Fruit fly (Drosophila melanogaster) whole organism, embryonic: ENCODE data around the gene mAChR-B.

Source experiments
- Abd-B ChIP-seq: fragments of 200-800 bp; sonication (Bioruptor generic); optimal IDR thresholded peaks from 2 replicates; lab custom pipeline; 2018; ENCODE audit warnings: missing biosample characterization, mild to moderate bottlenecking, missing genetic modification characterization, moderate library complexity
- Bdp1 ChIP-seq: fragments of 200-800 bp; sonication (Bioruptor generic); optimal IDR thresholded peaks from 3 replicates; lab custom pipeline; 2016; ENCODE audit warnings: missing biosample characterization, missing genetic modification characterization
- Bgb ChIP-seq: fragments of 200-800 bp; sonication (Bioruptor generic); IDR thresholded peaks from 2 replicates; pipeline ENCODE4 v1.3.6; 2022; ENCODE audit warnings: missing biosample characterization, missing genetic modification characterization; ENCODE audit not compliant: partially characterized antibody
- CG11085 ChIP-seq: fragments of 200-800 bp; sonication (Bioruptor generic); IDR thresholded peaks from 2 replicates; pipeline ENCODE4 v1.3.6; 2022; ENCODE audit warnings: missing biosample characterization, missing genetic modification characterization
- CG1233 ChIP-seq: fragments of 200-800 bp; sonication (Bioruptor generic); optimal IDR thresholded peaks from 4 replicates; lab custom pipeline; 2018; ENCODE audit warnings: missing biosample characterization, mild to moderate bottlenecking, missing genetic modification characterization
- CG14710 ChIP-seq: fragments of 200-800 bp; sonication (Bioruptor generic); optimal IDR thresholded peaks from 3 replicates; lab custom pipeline; 2019; ENCODE audit warnings: missing biosample characterization, mild to moderate bottlenecking, missing genetic modification characterization, moderate library complexity
- CG15514 ChIP-seq: fragments of 200-800 bp; sonication (Bioruptor generic); optimal IDR thresholded peaks from 3 replicates; lab custom pipeline; 2017; ENCODE audit warnings: missing biosample characterization, missing genetic modification characterization, mild to moderate bottlenecking, moderate library complexity, missing genetic modification reagents
- CG15601 ChIP-seq: fragments of 200-800 bp; sonication (Bioruptor generic); optimal IDR thresholded peaks from 3 replicates; lab custom pipeline; 2019; ENCODE audit warnings: missing biosample characterization, mild to moderate bottlenecking, missing genetic modification characterization, moderate library complexity
- CG16815 ChIP-seq: fragments of 200-800 bp; sonication (Bioruptor generic); optimal IDR thresholded peaks from 3 replicates; lab custom pipeline; 2017; ENCODE audit warnings: missing biosample characterization, mild to moderate bottlenecking, missing genetic modification characterization
- CG17802 ChIP-seq: fragments of 200-800 bp; sonication (Bioruptor generic); optimal IDR thresholded peaks from 2 replicates; lab custom pipeline; 2018; ENCODE audit warnings: missing biosample characterization, mild to moderate bottlenecking, missing genetic modification characterization, moderate library complexity
- CG17829 ChIP-seq: fragments of 200-800 bp; optimal IDR thresholded peaks from 2 replicates; lab custom pipeline; 2019; ENCODE audit warnings: missing biosample characterization, mild to moderate bottlenecking, missing genetic modification characterization, moderate library complexity
- CG18764 ChIP-seq: fragments of 200-800 bp; sonication (Bioruptor generic); optimal IDR thresholded peaks from 3 replicates; lab custom pipeline; 2016; ENCODE audit warnings: missing biosample characterization, missing genetic modification characterization
- CG2199 ChIP-seq: fragments of 200-800 bp; sonication (Bioruptor generic); IDR thresholded peaks from 3 replicates; pipeline ENCODE4 v1.3.6; 2022; ENCODE audit warnings: missing biosample characterization, missing genetic modification characterization
- CG5180 ChIP-seq: fragments of 200-800 bp; sonication (Bioruptor generic); optimal IDR thresholded peaks from 3 replicates; lab custom pipeline; 2017; ENCODE audit warnings: missing biosample characterization, missing genetic modification characterization, mild to moderate bottlenecking, moderate library complexity, missing genetic modification reagents
- CG6254 ChIP-seq: fragments of 200-800 bp; sonication (Bioruptor generic); optimal IDR thresholded peaks from 3 replicates; lab custom pipeline; 2017; ENCODE audit warnings: mild to moderate bottlenecking, missing biosample characterization, missing genetic modification reagents, missing genetic modification characterization
- CG6689 ChIP-seq: fragments of 200-800 bp; sonication (Bioruptor generic); IDR thresholded peaks from 2 replicates; pipeline ENCODE4 v1.3.6; 2022; ENCODE audit warnings: missing biosample characterization, missing genetic modification characterization
- CG7745 ChIP-seq: fragments of 200-800 bp; sonication (Bioruptor generic); optimal IDR thresholded peaks from 2 replicates; lab custom pipeline; 2018; ENCODE audit warnings: missing biosample characterization, mild to moderate bottlenecking, missing genetic modification characterization, moderate library complexity
- CG8290 ChIP-seq, 3 experiments: fragments of 200-800 bp; sonication (Bioruptor generic); optimal IDR thresholded peaks; 2 replicates each; lab custom pipeline; 2016 to 2019; ENCODE audit warnings: missing biosample characterization in 3 of 3, missing genetic modification characterization in 3 of 3, mild to moderate bottlenecking in 2 of 3, moderate library complexity in 1 of 3
- CG8388 ChIP-seq: fragments of 200-800 bp; sonication (Bioruptor generic); optimal IDR thresholded peaks from 2 replicates; lab custom pipeline; 2019; ENCODE audit warnings: missing biosample characterization, mild to moderate bottlenecking, missing genetic modification characterization, moderate library complexity
- D19A ChIP-seq: fragments of 200-800 bp; optimal IDR thresholded peaks from 3 replicates; lab custom pipeline; 2019; ENCODE audit warnings: missing biosample characterization, mild to moderate bottlenecking, missing genetic modification characterization, moderate library complexity
- Ets65A ChIP-seq: fragments of 200-800 bp; sonication (Bioruptor generic); peaks from one replicate; lab custom pipeline; 2016; ENCODE audit warnings: missing biosample characterization, missing genetic modification characterization
- Ets97D ChIP-seq: fragments of 200-800 bp; sonication (Bioruptor generic); optimal IDR thresholded peaks from 3 replicates; lab custom pipeline; 2016; ENCODE audit warnings: missing biosample characterization, missing genetic modification characterization
- HLH4C ChIP-seq: fragments of 200-800 bp; sonication (Bioruptor generic); IDR thresholded peaks from 3 replicates; pipeline ENCODE4 v1.3.6; 2022; ENCODE audit warnings: missing biosample characterization, missing genetic modification characterization; ENCODE audit not compliant: partially characterized antibody
- Hmr ChIP-seq: fragments of 200-800 bp; sonication (Bioruptor generic); optimal IDR thresholded peaks from 3 replicates; lab custom pipeline; 2017; ENCODE audit warnings: mild to moderate bottlenecking, missing biosample characterization, missing genetic modification reagents, missing genetic modification characterization
- Hr3 ChIP-seq: fragments of 200-800 bp; sonication (Bioruptor generic); optimal IDR thresholded peaks from 3 replicates; lab custom pipeline; 2016; ENCODE audit warnings: missing biosample characterization, missing genetic modification characterization
- Lim3 ChIP-seq: fragments of 200-800 bp; sonication (Bioruptor generic); IDR thresholded peaks from 2 replicates; pipeline ENCODE4 v1.3.6; 2022; ENCODE audit warnings: missing biosample characterization, missing genetic modification characterization
- Nf-YA ChIP-seq: fragments of 200-800 bp; sonication (Bioruptor generic); IDR thresholded peaks from 2 replicates; pipeline ENCODE4 v1.3.6; 2022; ENCODE audit warnings: missing biosample characterization, missing genetic modification characterization
- ato ChIP-seq: fragments of 200-800 bp; sonication (Bioruptor generic); IDR thresholded peaks from 2 replicates; pipeline ENCODE4 v1.3.6; 2022; ENCODE audit warnings: missing biosample characterization, missing genetic modification characterization; ENCODE audit not compliant: partially characterized antibody
- bowl ChIP-seq: fragments of 200-800 bp; sonication (Bioruptor generic); IDR thresholded peaks from 2 replicates; pipeline ENCODE4 v1.3.6; 2022; ENCODE audit warnings: missing biosample characterization, missing genetic modification characterization
- ci ChIP-seq: fragments of 200-800 bp; sonication (Bioruptor generic); IDR thresholded peaks from 3 replicates; pipeline ENCODE4 v1.3.6; 2022; ENCODE audit warnings: missing biosample characterization, missing genetic modification characterization
- crc ChIP-seq: fragments of 200-800 bp; sonication (Bioruptor generic); optimal IDR thresholded peaks from 2 replicates; lab custom pipeline; 2016; ENCODE audit warnings: missing biosample characterization, missing genetic modification characterization
- dimm ChIP-seq: fragments of 200-800 bp; sonication (Bioruptor generic); IDR thresholded peaks from 2 replicates; pipeline ENCODE4 v1.3.6; 2022; ENCODE audit warnings: missing biosample characterization, missing genetic modification characterization
- disco-r ChIP-seq: fragments of 200-800 bp; sonication (Bioruptor generic); optimal IDR thresholded peaks from 2 replicates; lab custom pipeline; 2016; ENCODE audit warnings: missing biosample characterization, missing genetic modification characterization
- exex ChIP-seq: fragments of 200-800 bp; sonication (Bioruptor generic); optimal IDR thresholded peaks from 4 replicates; lab custom pipeline; 2018; ENCODE audit warnings: missing biosample characterization, mild to moderate bottlenecking, missing genetic modification characterization, moderate library complexity
- gem ChIP-seq: fragments of 200-800 bp; sonication (Bioruptor generic); optimal IDR thresholded peaks from 2 replicates; lab custom pipeline; 2019; ENCODE audit warnings: missing biosample characterization, mild to moderate bottlenecking, missing genetic modification characterization, moderate library complexity
- gsb ChIP-seq: fragments of 200-800 bp; sonication (Bioruptor generic); IDR thresholded peaks from 2 replicates; pipeline ENCODE4 v1.3.6; 2022; ENCODE audit warnings: missing biosample characterization, missing genetic modification characterization
- hb ChIP-seq: fragments of 200-800 bp; sonication (Bioruptor generic); IDR thresholded peaks from 3 replicates; pipeline ENCODE4 v1.3.6; 2022; ENCODE audit warnings: missing biosample characterization, missing genetic modification characterization; ENCODE audit not compliant: partially characterized antibody
- ind ChIP-seq: fragments of 200-800 bp; sonication (Bioruptor generic); optimal IDR thresholded peaks from 3 replicates; lab custom pipeline; 2016; ENCODE audit warnings: missing biosample characterization, missing genetic modification characterization
- insv ChIP-seq, 2 experiments: fragments of 200-800 bp; sonication (Bioruptor generic); optimal IDR thresholded peaks; 3 replicates each; lab custom pipeline; 2016 to 2018; ENCODE audit warnings: missing biosample characterization in 2 of 2, missing genetic modification characterization in 2 of 2
- jumu ChIP-seq: fragments of 200-800 bp; sonication (Bioruptor generic); optimal IDR thresholded peaks from 3 replicates; lab custom pipeline; 2016; ENCODE audit warnings: missing biosample characterization, missing genetic modification characterization
- kay ChIP-seq: fragments of 200-800 bp; sonication (Bioruptor generic); optimal IDR thresholded peaks from 2 replicates; lab custom pipeline; 2016; ENCODE audit warnings: missing biosample characterization, missing genetic modification characterization
- nerfin-1 ChIP-seq: fragments of 200-800 bp; sonication (Bioruptor generic); optimal IDR thresholded peaks from 3 replicates; lab custom pipeline; 2019; ENCODE audit warnings: missing biosample characterization, mild to moderate bottlenecking, missing genetic modification characterization, moderate library complexity
- otp ChIP-seq: fragments of 200-800 bp; sonication (Bioruptor generic); IDR thresholded peaks from 3 replicates; pipeline ENCODE4, ENCODE4 v1.3.6; 2022; ENCODE audit warnings: missing biosample characterization, missing genetic modification characterization
- phol ChIP-seq: fragments of 200-800 bp; sonication (Bioruptor generic); optimal IDR thresholded peaks from 3 replicates; lab custom pipeline; 2018; ENCODE audit warnings: missing biosample characterization, mild to moderate bottlenecking, missing genetic modification characterization, moderate library complexity
- rib ChIP-seq: fragments of 200-800 bp; sonication (Bioruptor generic); IDR thresholded peaks from 2 replicates; pipeline ENCODE4 v1.3.6; 2022; ENCODE audit warnings: missing biosample characterization, missing genetic modification characterization
- so ChIP-seq: fragments of 200-800 bp; sonication (Bioruptor generic); IDR thresholded peaks from 3 replicates; pipeline ENCODE4 v1.3.6; 2022; ENCODE audit warnings: missing biosample characterization, missing genetic modification characterization
- unc-4 ChIP-seq: fragments of 200-800 bp; sonication (Bioruptor generic); IDR thresholded peaks from 2 replicates; pipeline ENCODE4 v1.3.6; 2022; ENCODE audit warnings: missing biosample characterization, missing genetic modification characterization; ENCODE audit not compliant: partially characterized antibody
- wor ChIP-seq: fragments of 200-800 bp; sonication (Bioruptor generic); IDR thresholded peaks from 2 replicates; pipeline ENCODE4 v1.3.6; 2022; ENCODE audit warnings: missing biosample characterization, missing genetic modification characterization

mAChR-B gene

DNA sequence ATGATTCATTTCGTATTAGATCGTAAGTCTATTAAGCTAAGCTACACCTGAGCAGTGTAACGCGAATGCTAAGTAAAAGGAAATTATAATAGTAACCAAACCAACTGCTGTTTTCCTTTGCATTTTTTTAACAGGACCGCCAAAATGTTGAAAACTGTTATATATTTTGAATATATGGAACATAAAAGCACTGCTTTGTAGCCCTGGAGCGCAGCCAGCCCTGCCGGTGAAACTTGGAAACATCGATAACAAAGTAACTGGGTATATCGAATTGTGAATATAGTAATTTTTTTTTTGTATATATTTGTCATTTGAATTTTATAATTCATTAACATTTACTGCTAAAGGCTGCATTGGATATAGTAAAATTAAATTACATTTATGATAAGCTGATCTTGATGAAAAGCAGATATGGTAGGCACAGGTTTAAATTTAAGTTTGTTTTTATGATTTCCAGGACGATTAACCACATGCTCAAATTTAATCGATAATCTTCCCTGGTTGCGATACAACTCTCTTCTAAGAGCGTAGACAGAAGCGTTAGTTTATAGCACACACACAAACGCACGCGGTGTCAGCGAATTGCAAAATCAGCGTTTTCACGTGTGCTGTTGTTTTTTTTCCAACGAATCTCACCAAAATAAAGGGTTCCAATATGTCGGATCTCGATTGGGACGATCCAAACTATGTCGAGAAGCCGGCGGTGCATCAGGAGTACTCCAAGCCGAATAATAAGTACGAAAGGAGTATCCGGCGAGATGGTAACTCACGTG is 63.3 kb downstream of the mAChR-B start, which contains the start of gene CG7878 (continued):
- TF ChIP-seq CG17802 (tag; lab: Kevin White, UChicago), result no peak
- TF ChIP-seq crc (GFP tag; lab: Kevin White, UChicago), result no peak
- TF ChIP-seq D19A (tag; lab: Kevin White, UChicago), result peak; percentile 55
- no peak for TF ChIP-seq so (GFP tag; lab: Robert Waterston, UW)
- peak; percentile 27; the same call in 1 of the 2 replicates for TF ChIP-seq CG6689 (GFP tag; lab: Robert Waterston, UW)
- TF ChIP-seq hb, result peak; percentile 78
- TF ChIP-seq CG15514 (GFP tag; lab: Kevin White, UChicago), result peak; percentile 85
- TF ChIP-seq Bgb (GFP tag; lab: Robert Waterston, UW), result peak; percentile 88
- TF ChIP-seq unc-4, result peak; percentile 84
- peak; percentile 63 for TF ChIP-seq phol
- peak; percentile 58 for TF ChIP-seq Hr3 (GFP tag; lab: Kevin White, UChicago)
- TF ChIP-seq otp, result no peak
- no peak for TF ChIP-seq dimm (GFP tag; lab: Robert Waterston, UW)
- peak; percentile 90 for TF ChIP-seq HLH4C (GFP tag; lab: Robert Waterston, UW)
- TF ChIP-seq CG8388 (GFP tag; lab: Kevin White, UChicago), result peak; percentile 0
- TF ChIP-seq wor (GFP tag; lab: Robert Waterston, UW), result no peak
- peak; percentile 58 for TF ChIP-seq CG17829 (tag; lab: Kevin White, UChicago)
- TF ChIP-seq Ets65A (GFP tag; lab: Kevin White, UChicago), result peak; percentile 96
- TF ChIP-seq CG11085, result 0 out of 2 replicates have a peak, but pooled peaks have one; percentile 35
- TF ChIP-seq Lim3 (GFP tag; lab: Robert Waterston, UW), result no peak
- no peak for TF ChIP-seq disco-r (GFP tag; lab: Kevin White, UChicago)
- peak; percentile 22 for TF ChIP-seq CG16815 (GFP tag; lab: Kevin White, UChicago)
- peak; percentile 54 for TF ChIP-seq CG14710
- no peak for TF ChIP-seq CG18764
- TF ChIP-seq CG8290 (GFP tag; optimal IDR thresholded peaks at IDR 0.05; lab: Kevin White, UChicago), result peak; percentile 82
- peak; percentile 51 to 87 for TF ChIP-seq CG8290 (tag; optimal IDR thresholded peaks at IDR 0.05; lab: Kevin White, UChicago)
- TF ChIP-seq ci (GFP tag; lab: Robert Waterston, UW), result peak; percentile 59; the same call in 2 of the 3 replicates
- TF ChIP-seq insv (GFP tag; optimal IDR thresholded peaks at IDR 0.05; lab: Kevin White, UChicago), result peak in 1 of 2 experiments; percentile 20
- peak; percentile 62 for TF ChIP-seq Hmr (GFP tag; lab: Kevin White, UChicago)
- TF ChIP-seq CG7745 (tag; lab: Kevin White, UChicago), result no peak
- peak; percentile 5 for TF ChIP-seq CG1233
- TF ChIP-seq Abd-B (GFP tag; lab: Kevin White, UChicago), result peak; percentile 59
- no peak for TF ChIP-seq bowl
- TF ChIP-seq CG2199 (GFP tag; lab: Robert Waterston, UW), result no peak
- TF ChIP-seq jumu (GFP tag; lab: Kevin White, UChicago), result peak; percentile 49
- TF ChIP-seq ind (GFP tag; lab: Kevin White, UChicago), result peak; percentile 67
- TF ChIP-seq CG6254 (GFP tag; lab: Kevin White, UChicago), result peak; percentile 9
- TF ChIP-seq Bdp1 (GFP tag; lab: Kevin White, UChicago), result no peak
- TF ChIP-seq Nf-YA (GFP tag; lab: Robert Waterston, UW), result no peak
- peak; percentile 83 for TF ChIP-seq Ets97D (GFP tag; lab: Kevin White, UChicago)
- TF ChIP-seq exex (tag; lab: Kevin White, UChicago), result peak; percentile 19
- TF ChIP-seq CG15601, result peak; percentile 7
- TF ChIP-seq rib, result no peak
- no peak for TF ChIP-seq nerfin-1
- TF ChIP-seq gsb (GFP tag; lab: Robert Waterston, UW), result no peak
- TF ChIP-seq gem (tag; lab: Kevin White, UChicago), result peak; percentile 65
- peak; percentile 52 for TF ChIP-seq kay (GFP tag; lab: Kevin White, UChicago)
- TF ChIP-seq ato (GFP tag; lab: Robert Waterston, UW), result peak; percentile 71; the same call in 1 of the 2 replicates
- no peak for TF ChIP-seq CG5180 (GFP tag; lab: Kevin White, UChicago)
